Worm (Caenorhabditis elegans): ENCODE results near the gene lin-9.

ce11 chrIII:8865294-8865766 lies 38.6 kb downstream of the lin-9 start:
- TF ChIP-seq him-1 (tag; optimal IDR thresholded peaks at IDR 0.05) (no peak), W03F9.2 (tag; optimal IDR thresholded peaks at IDR 0.05) (peak; percentile 45)
